Worm (Caenorhabditis elegans): Measurements from ENCODE around the gene C35D6.4.

The C35D6.4 gene

DNA sequence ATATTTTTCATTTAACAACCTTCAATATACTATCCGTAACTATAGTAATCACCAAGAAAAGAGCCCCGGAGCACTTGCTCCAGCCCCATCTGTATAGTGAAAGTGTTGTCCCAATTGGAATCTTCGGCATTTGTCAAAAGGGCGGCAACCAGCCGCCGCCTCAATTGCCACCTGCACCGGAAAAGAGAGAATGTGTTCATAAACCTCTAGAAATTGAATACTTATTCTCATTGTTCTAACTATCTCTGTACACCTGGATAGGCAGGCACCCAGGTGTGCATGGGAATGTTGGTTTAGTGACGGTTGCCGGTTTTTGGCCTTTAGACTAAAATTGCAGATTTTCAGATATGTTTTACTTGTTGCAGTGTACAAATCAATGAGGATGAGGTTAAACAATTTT, 27.2 kb downstream of the C35D6.4 start:
- TF ChIP-seq nhr-25 (tag; optimal IDR thresholded peaks at IDR 0.05) (no peak), ama-1 (optimal IDR thresholded peaks at IDR 0.05) (no peak), nhr-12 (tag; optimal IDR thresholded peaks at IDR 0.05) (no peak), crh-2 (tag; optimal IDR thresholded peaks at IDR 0.05) (no peak), unc-62 (GFP tag; optimal IDR thresholded peaks at IDR 0.05) (no peak), nhr-129 (tag; optimal IDR thresholded peaks at IDR 0.05) (no peak), lin-39 (tag; optimal IDR thresholded peaks at IDR 0.05) (no peak), C34F6.9 (tag; optimal IDR thresholded peaks at IDR 0.05) (no peak), ztf-4 (tag; optimal IDR thresholded peaks at IDR 0.05) (no peak), ztf-11 (tag; optimal IDR thresholded peaks at IDR 0.05) (no peak), mdl-1 (tag; optimal IDR thresholded peaks at IDR 0.05) (no peak), ceh-82 (tag; optimal IDR thresholded peaks at IDR 0.05) (no peak), nhr-21 (tag; optimal IDR thresholded peaks at IDR 0.05) (no peak), sem-4 (tag; optimal IDR thresholded peaks at IDR 0.05) (no peak), elt-1 (tag; optimal IDR thresholded peaks at IDR 0.05) (no peak), nhr-6 (tag; optimal IDR thresholded peaks at IDR 0.05) (no peak)

DNA sequence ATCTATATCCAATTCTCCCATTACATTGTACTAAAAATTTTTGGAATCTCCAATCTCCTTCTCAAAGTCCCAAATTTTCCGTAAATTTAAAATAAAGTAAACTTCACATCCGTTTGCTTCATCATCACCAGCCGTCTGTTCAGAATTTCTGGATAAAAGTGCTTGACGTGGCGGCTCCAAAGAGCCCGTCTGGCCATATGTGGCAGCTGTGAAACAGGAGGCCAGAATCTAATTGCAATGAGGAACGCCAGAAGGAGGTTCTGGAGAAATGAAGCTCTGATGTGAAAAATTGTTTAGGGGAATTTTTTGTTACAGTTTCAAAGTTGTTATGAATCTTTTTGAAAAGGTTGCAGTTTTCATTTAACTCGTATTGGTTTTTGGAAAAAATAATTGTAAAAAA, 29.5 kb downstream of the C35D6.4 start:
- TF ChIP-seq sem-4 (tag; optimal IDR thresholded peaks at IDR 0.05), result no peak
- TF ChIP-seq alr-1 (tag; optimal IDR thresholded peaks at IDR 0.05), result no peak
- TF ChIP-seq ceh-16 (tag; optimal IDR thresholded peaks at IDR 0.05), result no peak
- no peak for TF ChIP-seq nhr-129 (tag; optimal IDR thresholded peaks at IDR 0.05)
- TF ChIP-seq unc-39 (tag; optimal IDR thresholded peaks at IDR 0.05), result no peak

DNA sequence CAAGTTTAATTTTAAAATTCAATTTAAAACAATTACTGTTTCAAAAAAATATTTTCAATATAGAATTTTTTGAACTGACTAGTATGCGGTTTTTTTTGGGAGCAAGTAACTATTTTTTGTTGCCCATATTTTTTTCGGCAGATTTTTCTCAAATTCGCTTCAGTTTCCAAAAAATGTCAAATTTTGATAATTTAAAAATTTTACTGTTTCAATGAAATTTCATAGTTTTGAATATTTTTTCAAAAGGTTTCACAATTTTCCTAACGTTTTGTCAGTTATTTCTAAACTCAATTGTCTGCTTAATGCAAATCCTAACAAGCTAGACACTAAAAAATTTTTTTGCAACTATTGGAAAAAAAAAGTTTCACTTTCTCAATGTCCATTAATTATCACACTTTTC, 30.1 kb downstream of the C35D6.4 start:
- TF ChIP-seq lin-11 (tag; optimal IDR thresholded peaks at IDR 0.05), result no peak
- no peak for TF ChIP-seq egl-27 (tag; optimal IDR thresholded peaks at IDR 0.05)
- no peak for TF ChIP-seq ama-1 (optimal IDR thresholded peaks at IDR 0.05)
- no peak for TF ChIP-seq unc-55 (GFP tag; optimal IDR thresholded peaks at IDR 0.05)
- no peak for TF ChIP-seq ceh-16 (tag; optimal IDR thresholded peaks at IDR 0.05)
- TF ChIP-seq sma-3 (GFP tag; optimal IDR thresholded peaks at IDR 0.05), result no peak
- TF ChIP-seq nhr-25 (tag; optimal IDR thresholded peaks at IDR 0.05), result no peak
- TF ChIP-seq crh-2 (tag; optimal IDR thresholded peaks at IDR 0.05), result no peak
- TF ChIP-seq ztf-1 (GFP tag; conservative IDR thresholded peaks at IDR 0.05), result no peak
- no peak for TF ChIP-seq mab-5 (tag; optimal IDR thresholded peaks at IDR 0.05)
- TF ChIP-seq nhr-77 (tag; optimal IDR thresholded peaks at IDR 0.05), result no peak
- no peak for TF ChIP-seq lsy-2 (tag; optimal IDR thresholded peaks at IDR 0.05)
- no peak for TF ChIP-seq lin-13 (GFP tag; optimal IDR thresholded peaks at IDR 0.05)
- TF ChIP-seq unc-39 (tag; optimal IDR thresholded peaks at IDR 0.05), result no peak
- TF ChIP-seq lin-39 (tag; optimal IDR thresholded peaks at IDR 0.05), result no peak
- TF ChIP-seq R02D3.7 (tag; optimal IDR thresholded peaks at IDR 0.05), result no peak

DNA sequence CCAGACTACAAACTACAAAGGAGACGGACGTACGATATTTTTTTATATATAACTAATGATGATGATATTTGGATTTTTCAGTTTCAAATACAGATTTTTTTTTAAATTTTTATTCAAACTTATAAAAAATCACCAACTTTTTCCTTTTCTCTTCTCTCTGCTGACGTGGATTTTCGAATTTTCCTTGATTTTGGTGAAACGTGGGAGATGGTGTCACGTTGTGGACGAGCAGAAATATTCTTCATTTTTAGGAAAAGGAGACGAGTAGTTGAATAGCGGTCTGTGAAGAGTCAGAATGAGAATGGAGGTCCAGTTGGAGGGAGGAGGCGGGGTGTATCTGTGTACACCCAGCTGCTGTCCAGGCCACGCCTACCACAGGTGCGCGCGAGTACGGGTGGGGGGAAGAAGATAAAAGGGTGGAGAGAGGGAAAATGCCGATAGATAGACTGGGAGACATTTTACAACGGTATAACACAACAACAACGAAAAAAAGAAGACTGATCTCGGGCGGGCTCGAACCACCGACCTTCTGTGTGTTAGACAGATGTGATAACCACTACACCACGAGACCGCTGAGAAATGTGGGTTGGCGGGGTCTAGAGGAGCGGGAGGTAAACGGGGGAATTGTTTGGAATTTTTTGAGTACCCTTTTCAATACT, 31.3 kb downstream of the C35D6.4 start, which contains the start of gene Y7A9D.1:
Gene Y7A9D.1 (minus strand): TSS at position 283 of the 659 bp plus-strand sequence.
- peak; percentile 26 for TF ChIP-seq lin-11 (tag; optimal IDR thresholded peaks at IDR 0.05)
- TF ChIP-seq mab-5 (tag; optimal IDR thresholded peaks at IDR 0.05), result no peak
- peak; percentile 67 for TF ChIP-seq nhr-21 (tag; optimal IDR thresholded peaks at IDR 0.05)
- no peak for TF ChIP-seq nhr-77 (tag; optimal IDR thresholded peaks at IDR 0.05)
- peak; percentile 29 for TF ChIP-seq lin-13 (GFP tag; optimal IDR thresholded peaks at IDR 0.05)
- TF ChIP-seq sem-4 (tag; optimal IDR thresholded peaks at IDR 0.05), result no peak
- peak; percentile 39 for TF ChIP-seq gmeb-1 (tag; optimal IDR thresholded peaks at IDR 0.05)
- no peak for TF ChIP-seq mbf-1 (tag; optimal IDR thresholded peaks at IDR 0.05)
- TF ChIP-seq F13H6.1 (tag; optimal IDR thresholded peaks at IDR 0.05), result peak; percentile 5
- no peak for TF ChIP-seq ztf-11 (tag; optimal IDR thresholded peaks at IDR 0.05)
- TF ChIP-seq mdl-1 (tag; optimal IDR thresholded peaks at IDR 0.05), result no peak
- peak; percentile 3 for TF ChIP-seq nhr-25 (tag; optimal IDR thresholded peaks at IDR 0.05)
- no peak for TF ChIP-seq elt-1 (tag; optimal IDR thresholded peaks at IDR 0.05)
- peak; percentile 23 for TF ChIP-seq C34F6.9 (tag; optimal IDR thresholded peaks at IDR 0.05)
- TF ChIP-seq Y55F3AM.14 (GFP tag; optimal IDR thresholded peaks at IDR 0.05), result no peak
- TF ChIP-seq egl-27 (tag; optimal IDR thresholded peaks at IDR 0.05), result no peak
- no peak for TF ChIP-seq peb-1 (tag; optimal IDR thresholded peaks at IDR 0.05)
- TF ChIP-seq ztf-1 (GFP tag; conservative IDR thresholded peaks at IDR 0.05), result no peak
- peak; percentile 16 for TF ChIP-seq unc-55 (GFP tag; optimal IDR thresholded peaks at IDR 0.05)
- TF ChIP-seq sma-3 (GFP tag; optimal IDR thresholded peaks at IDR 0.05), result peak; percentile 52
- no peak for TF ChIP-seq nhr-11 (tag; optimal IDR thresholded peaks at IDR 0.05)
- TF ChIP-seq nhr-129 (tag; optimal IDR thresholded peaks at IDR 0.05), result peak; percentile 57
- TF ChIP-seq dmd-4 (tag; optimal IDR thresholded peaks at IDR 0.05), result no peak
- no peak for TF ChIP-seq ZK546.5 (tag; optimal IDR thresholded peaks at IDR 0.05)
- no peak for TF ChIP-seq snpc-4 (tag; optimal IDR thresholded peaks at IDR 0.05)
- TF ChIP-seq lsy-2 (tag; optimal IDR thresholded peaks at IDR 0.05), result peak in 1 of 2 experiments; percentile 16
- peak; percentile 46 for TF ChIP-seq fos-1 (tag; optimal IDR thresholded peaks at IDR 0.05)
